Worm (Caenorhabditis elegans) whole organism, L2 larva: Measurements from ENCODE around the gene perm-5.

Experiments used
- aly-2 ChIP-seq: fragments of 150-350 bp; optimal IDR thresholded peaks from 2 replicates; lab custom pipeline; 2014; ENCODE audit warnings: missing biosample characterization, missing genetic modification characterization
- blmp-1 ChIP-seq: sonication (generic microtip); optimal IDR thresholded peaks from 2 replicates; lab custom pipeline; 2017; ENCODE audit warnings: missing genetic modification characterization, mild to moderate bottlenecking, missing compliant biosample characterization, antibody characterized with exemption, moderate library complexity; ENCODE audit not compliant: insufficient read depth
- dmd-4 ChIP-seq: sonication (generic microtip); optimal IDR thresholded peaks from 2 replicates; lab custom pipeline; 2017; ENCODE audit warnings: missing biosample characterization, missing genetic modification characterization
- lin-39 ChIP-seq: fragments of 150-350 bp; optimal IDR thresholded peaks from 2 replicates; lab custom pipeline; 2014; ENCODE audit warnings: missing biosample characterization, missing genetic modification reagents, missing genetic modification characterization
- mbf-1 ChIP-seq: sonication (generic microtip); optimal IDR thresholded peaks from 2 replicates; lab custom pipeline; 2017; ENCODE audit warnings: missing biosample characterization, missing genetic modification characterization
- nhr-77 ChIP-seq: fragments of 150-350 bp; optimal IDR thresholded peaks from 2 replicates; lab custom pipeline; 2014; ENCODE audit warnings: missing biosample characterization, missing genetic modification characterization
- unc-39 ChIP-seq: fragments of 150-350 bp; optimal IDR thresholded peaks from 2 replicates; lab custom pipeline; 2014; ENCODE audit warnings: missing biosample characterization, missing genetic modification characterization
- unc-62 ChIP-seq: fragments of 150-350 bp; optimal IDR thresholded peaks from 2 replicates; lab custom pipeline; 2014; ENCODE audit warnings: missing biosample characterization, missing genetic modification reagents, missing genetic modification characterization
- zag-1 ChIP-seq: fragments of 150-350 bp; optimal IDR thresholded peaks from 2 replicates; lab custom pipeline; 2014; ENCODE audit warnings: missing biosample characterization, missing genetic modification characterization
- ztf-11 ChIP-seq: sonication (generic microtip); optimal IDR thresholded peaks from 2 replicates; lab custom pipeline; 2017; ENCODE audit warnings: missing biosample characterization, missing genetic modification characterization

DNA sequence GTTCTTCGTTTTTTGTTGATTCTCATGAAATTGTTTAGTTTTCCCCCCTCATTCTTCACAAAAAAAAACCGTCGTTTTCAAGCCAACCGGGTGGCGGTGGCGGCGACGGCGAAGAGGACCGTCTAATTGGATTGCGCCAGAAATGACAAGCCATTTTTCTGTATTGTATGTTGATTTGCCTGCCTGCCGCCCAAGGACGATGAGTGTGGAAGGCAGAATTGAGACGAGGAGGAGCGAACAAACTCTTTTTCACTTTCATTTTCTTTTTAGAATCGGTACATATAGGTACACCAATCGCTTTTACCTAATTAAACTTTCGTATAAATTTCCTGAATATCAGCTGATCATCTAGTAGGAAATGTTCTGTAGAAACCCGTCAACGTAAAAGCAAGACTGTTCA, 1.6 kb downstream of the perm-5 start:
- TF ChIP-seq unc-62 (GFP tag; lab: Kevin White, UChicago) (no peak), lin-39 (tag; lab: Kevin White, UChicago) (no peak), ztf-11 (tag; lab: Kevin White, UChicago) (no peak), unc-39 (no peak), nhr-77 (no peak), aly-2 (tag; lab: Kevin White, UChicago) (no peak), dmd-4 (tag; lab: Kevin White, UChicago) (no peak), blmp-1 (tag; lab: Kevin White, UChicago) (peak; percentile 56), mbf-1 (tag; lab: Kevin White, UChicago) (no peak), zag-1 (tag; lab: Kevin White, UChicago) (no peak)
